Worm (Caenorhabditis elegans) whole organism, L1 larva: ENCODE results near the gene ugt-44.

Experiments used
- F16B12.6 ChIP-seq: fragments of 150-350 bp; optimal IDR thresholded peaks from 2 replicates; lab custom pipeline; 2014; ENCODE audit warnings: missing biosample characterization, missing genetic modification characterization
- dsc-1 ChIP-seq: sonication (generic microtip); optimal IDR thresholded peaks from 2 replicates; lab custom pipeline; 2016; ENCODE audit warnings: mild to moderate bottlenecking, missing genetic modification characterization, missing compliant biosample characterization
- lin-14 ChIP-seq: fragments of 200-800 bp; sonication (Bioruptor generic); optimal IDR thresholded peaks from 2 replicates; lab custom pipeline; 2018; ENCODE audit warnings: mild to moderate bottlenecking, missing genetic modification characterization, moderate library complexity, missing compliant biosample characterization
- mef-2 ChIP-seq: fragments of 150-350 bp; optimal IDR thresholded peaks from 2 replicates; lab custom pipeline; 2014; ENCODE audit warnings: missing biosample characterization, missing genetic modification characterization

The ugt-44 gene

ce11 chrIV:10521106-10521505, 51.6 kb downstream of the ugt-44 start, which contains the start of gene cal-4:
Gene cal-4 (plus strand): TSS chrIV:10521406.
- TF ChIP-seq mef-2 (no peak), lin-14 (GFP tag; lab: Kevin White, UChicago) (peak; percentile 9), dsc-1 (tag; lab: Kevin White, UChicago) (no peak), F16B12.6 (tag; lab: Kevin White, UChicago) (no peak)
